Fruit fly (Drosophila melanogaster) whole organism, embryonic: ENCODE results near the gene CG44141.
"Not testable (repeated sequence)": the region's sequence is repeated elsewhere in the genome, so short reads cannot be mapped to it uniquely, and the experiment has no call there.

ENCODE experiments used
- B-H1 ChIP-seq: fragments of 200-800 bp; sonication (Bioruptor generic); IDR thresholded peaks from 3 replicates; pipeline ENCODE4 v1.3.6; 2022; ENCODE audit warnings: missing biosample characterization, missing genetic modification characterization
- CG10979 ChIP-seq: fragments of 200-800 bp; sonication (Bioruptor generic); optimal IDR thresholded peaks from 2 replicates; lab custom pipeline; 2018; ENCODE audit warnings: missing biosample characterization, mild to moderate bottlenecking, missing genetic modification characterization, moderate library complexity
- CG30431 ChIP-seq: fragments of 200-800 bp; sonication (Bioruptor generic); optimal IDR thresholded peaks from 2 replicates; lab custom pipeline; 2017; ENCODE audit warnings: missing biosample characterization, missing genetic modification characterization
- CG3847 ChIP-seq: fragments of 200-800 bp; sonication (Bioruptor generic); IDR thresholded peaks from 2 replicates; pipeline ENCODE4 v1.3.6; 2022; ENCODE audit warnings: missing biosample characterization, missing genetic modification characterization
- HLH3B ChIP-seq: fragments of 200-800 bp; sonication (Bioruptor generic); IDR thresholded peaks from 2 replicates; pipeline ENCODE4 v1.3.6; 2022; ENCODE audit warnings: missing biosample characterization, missing genetic modification characterization
- Sin3A ChIP-seq: fragments of >200 bp; optimal IDR thresholded peaks from 2 replicates; lab custom pipeline; 2018
- ci ChIP-seq: fragments of 200-800 bp; sonication (Bioruptor generic); IDR thresholded peaks from 3 replicates; pipeline ENCODE4 v1.3.6; 2022; ENCODE audit warnings: missing biosample characterization, missing genetic modification characterization
- disco-r ChIP-seq: fragments of 200-800 bp; sonication (Bioruptor generic); optimal IDR thresholded peaks from 2 replicates; lab custom pipeline; 2016; ENCODE audit warnings: missing biosample characterization, missing genetic modification characterization
- exex ChIP-seq: fragments of 200-800 bp; sonication (Bioruptor generic); optimal IDR thresholded peaks from 4 replicates; lab custom pipeline; 2018; ENCODE audit warnings: missing biosample characterization, mild to moderate bottlenecking, missing genetic modification characterization, moderate library complexity
- sens ChIP-seq: fragments of 200-800 bp; sonication (Bioruptor generic); peaks from one replicate; lab custom pipeline; 2016; ENCODE audit warnings: missing biosample characterization, missing genetic modification characterization
- vvl ChIP-seq: fragments of 200-800 bp; sonication (Bioruptor generic); IDR thresholded peaks from 2 replicates; pipeline ENCODE4 v1.3.6; 2022; ENCODE audit warnings: missing biosample characterization, missing genetic modification characterization

- not testable (repeated sequence) for TF ChIP-seq B-H1; CG30431 (GFP tag; lab: Kevin White, UChicago); CG3847 (GFP tag; lab: Robert Waterston, UW); CG10979 (tag; lab: Kevin White, UChicago); HLH3B; sens; disco-r (GFP tag; lab: Kevin White, UChicago); ci (GFP tag; lab: Robert Waterston, UW); vvl (GFP tag; lab: Robert Waterston, UW); exex (tag; lab: Kevin White, UChicago); Sin3A
Observed at dm6 chr2L:15660741-15661140, 1.5 kb upstream of the CG44141 start, which contains the start of gene CG18477.
